Worm (Caenorhabditis elegans) whole organism, young adult: ENCODE results near the gene cyk-7.

Experiments used
- F37B4.10 ChIP-seq: fragments of 200-800 bp; sonication (Bioruptor generic); IDR thresholded peaks from 2 replicates; pipeline ENCODE4 v1.3.6; 2022; ENCODE audit warnings: missing genetic modification characterization, missing compliant biosample characterization
- F39B2.1 ChIP-seq: fragments of 200-800 bp; sonication (Bioruptor generic); IDR thresholded peaks from 2 replicates; pipeline ENCODE4 v1.3.6; 2022; ENCODE audit warnings: missing genetic modification reagents, missing genetic modification characterization, missing compliant biosample characterization
- F57C9.4 ChIP-seq: sonication (generic microtip); optimal IDR thresholded peaks from 2 replicates; lab custom pipeline; 2017; ENCODE audit warnings: mild to moderate bottlenecking, missing genetic modification characterization, missing compliant biosample characterization
- akir-1 ChIP-seq: fragments of 200-800 bp; sonication (Bioruptor generic); optimal IDR thresholded peaks from 2 replicates; lab custom pipeline; 2018; ENCODE audit warnings: mild to moderate bottlenecking, missing genetic modification characterization, moderate library complexity, missing compliant biosample characterization
- ama-1 ChIP-seq, 3 experiments: fragments of 150-350 bp in 1 of 3; sonication (generic microtip) in 2 of 3; optimal IDR thresholded peaks; 2 replicates each; lab custom pipeline; 2014 to 2018; ENCODE audit warnings: missing biosample characterization in 2 of 3, missing genetic modification characterization in 2 of 3, missing genetic modification reagents in 2 of 3
- bed-1 ChIP-seq: fragments of 200-800 bp; sonication (Bioruptor generic); IDR thresholded peaks from 2 replicates; pipeline ENCODE4 v1.3.6; 2022; ENCODE audit warnings: missing genetic modification reagents, missing genetic modification characterization, missing compliant biosample characterization
- hsf-1 ChIP-seq: fragments of 200-800 bp; sonication (Bioruptor generic); IDR thresholded peaks from 2 replicates; pipeline ENCODE4 v1.3.6; 2022; ENCODE audit warnings: missing genetic modification reagents, missing genetic modification characterization, missing compliant biosample characterization
- pha-4 ChIP-seq: fragments of 150-350 bp; sonication (generic microtip); optimal IDR thresholded peaks from 2 replicates; lab custom pipeline; 2014; ENCODE audit warnings: missing biosample characterization, missing genetic modification reagents, missing genetic modification characterization

- TF ChIP-seq F37B4.10 = no peak
- no peak for TF ChIP-seq F39B2.1 (GFP tag; lab: Robert Waterston, UW)
- no peak for TF ChIP-seq F57C9.4 (tag; lab: Kevin White, UChicago)
- TF ChIP-seq bed-1 (GFP tag; lab: Robert Waterston, UW) = no peak
- TF ChIP-seq akir-1 = no peak
- TF ChIP-seq ama-1 (optimal IDR thresholded peaks at IDR 0.05; lab: Kevin White, UChicago) = no peak
- TF ChIP-seq ama-1 (GFP tag; optimal IDR thresholded peaks at IDR 0.05; lab: Kevin White, UChicago) = no peak
- TF ChIP-seq pha-4 = no peak
- TF ChIP-seq hsf-1 = no peak
Observed at ce11 chrIII:7780566-7781238, 14.5 kb downstream of the cyk-7 start.
